Fruit fly (Drosophila melanogaster) whole organism, wandering third instar larva: ENCODE results near the gene Drsl1.

ENCODE experiments used
- Abd-B ChIP-seq: fragments of >200 bp; optimal IDR thresholded peaks from 2 replicates; lab custom pipeline; 2017; ENCODE audit warnings: missing biosample characterization, missing genetic modification characterization
- CG32264 ChIP-seq: fragments of 200-800 bp; sonication (Bioruptor generic); optimal IDR thresholded peaks from 2 replicates; lab custom pipeline; 2016; ENCODE audit warnings: missing biosample characterization, missing genetic modification characterization
- CG9705 ChIP-seq: fragments of 200-800 bp; sonication (Bioruptor generic); optimal IDR thresholded peaks from 2 replicates; lab custom pipeline; 2018; ENCODE audit warnings: missing biosample characterization, mild to moderate bottlenecking, missing genetic modification characterization
- CrebA ChIP-seq: fragments of 200-800 bp; sonication (Bioruptor generic); optimal IDR thresholded peaks from 2 replicates; lab custom pipeline; 2016; ENCODE audit warnings: missing biosample characterization, mild to moderate bottlenecking, missing genetic modification characterization, borderline replicate concordance
- Dfd ChIP-seq: fragments of >200 bp; optimal IDR thresholded peaks from 2 replicates; lab custom pipeline; 2017; ENCODE audit warnings: missing biosample characterization, missing genetic modification characterization
- Dif ChIP-seq: fragments of 200-275, 200-300 bp; sonication (Bioruptor generic); optimal IDR thresholded peaks from 2 replicates; lab custom pipeline; 2018; ENCODE audit warnings: missing biosample characterization, missing genetic modification characterization; ENCODE audit not compliant: partially characterized antibody
- GATAd ChIP-seq: sonication (Bioruptor generic); optimal IDR thresholded peaks from 2 replicates; lab custom pipeline; 2016; ENCODE audit warnings: missing biosample characterization, missing genetic modification characterization
- HLH106 ChIP-seq: fragments of 200-800 bp; optimal IDR thresholded peaks from 3 replicates; lab custom pipeline; 2019; ENCODE audit warnings: missing biosample characterization, mild to moderate bottlenecking, missing genetic modification characterization, moderate library complexity
- Hnf4 ChIP-seq: fragments of 200-800 bp; sonication (Bioruptor generic); optimal IDR thresholded peaks from 2 replicates; lab custom pipeline; 2016; ENCODE audit warnings: missing biosample characterization, mild to moderate bottlenecking, missing genetic modification characterization
- Hr78 ChIP-seq: fragments of >200 bp; optimal IDR thresholded peaks from 2 replicates; lab custom pipeline; 2017; ENCODE audit warnings: missing biosample characterization, missing genetic modification characterization
- Hr83 ChIP-seq: fragments of 200-300 bp; sonication (Bioruptor generic); optimal IDR thresholded peaks from 2 replicates; lab custom pipeline; 2016; ENCODE audit warnings: missing biosample characterization, mild to moderate bottlenecking, missing genetic modification characterization, moderate library complexity; ENCODE audit not compliant: poor library complexity, severe bottlenecking
- Jra ChIP-seq: sonication (Bioruptor generic); optimal IDR thresholded peaks from 2 replicates; lab custom pipeline; 2016; ENCODE audit warnings: missing biosample characterization, missing genetic modification characterization
- Mio ChIP-seq: sonication (Bioruptor generic); optimal IDR thresholded peaks from 2 replicates; lab custom pipeline; 2016; ENCODE audit warnings: missing biosample characterization, missing genetic modification characterization
- Myc ChIP-seq: fragments of >200 bp; optimal IDR thresholded peaks from 2 replicates; lab custom pipeline; 2017
- N ChIP-seq: fragments of >200 bp; optimal IDR thresholded peaks from 2 replicates; lab custom pipeline; 2018; ENCODE audit warnings: missing biosample characterization, missing external identifiers, missing genetic modification characterization
- OdsH ChIP-seq: fragments of 200-800 bp; sonication (Bioruptor generic); optimal IDR thresholded peaks from 2 replicates; lab custom pipeline; 2016; ENCODE audit warnings: missing biosample characterization, mild to moderate bottlenecking, missing genetic modification characterization
- Rel ChIP-seq, 2 experiments: fragments of 200-800 bp; sonication (Bioruptor generic) in 1 of 2; optimal IDR thresholded peaks; 2 replicates in 1 of 2; 3 replicates in 1 of 2; lab custom pipeline; 2016 to 2019; ENCODE audit warnings: mild to moderate bottlenecking in 2 of 2, missing biosample characterization in 2 of 2, missing genetic modification characterization in 2 of 2, moderate library complexity in 1 of 2
- Sp1 ChIP-seq: fragments of 200-800 bp; sonication (Bioruptor generic); optimal IDR thresholded peaks from 3 replicates; lab custom pipeline; 2019; ENCODE audit warnings: missing biosample characterization, mild to moderate bottlenecking, missing genetic modification characterization, moderate library complexity
- Vsx2 ChIP-seq: fragments of 200-300, 225-300 bp; sonication (Bioruptor generic); optimal IDR thresholded peaks from 2 replicates; lab custom pipeline; 2018; ENCODE audit warnings: missing biosample characterization, missing genetic modification characterization; ENCODE audit not compliant: partially characterized antibody
- br ChIP-seq: fragments of 200-800 bp; sonication (Bioruptor generic); optimal IDR thresholded peaks from 2 replicates; lab custom pipeline; 2016; ENCODE audit warnings: missing biosample characterization, missing genetic modification characterization
- brk ChIP-seq: fragments of 200-800 bp; sonication (Bioruptor generic); optimal IDR thresholded peaks from 2 replicates; lab custom pipeline; 2016; ENCODE audit warnings: missing biosample characterization, mild to moderate bottlenecking, missing genetic modification characterization
- dl ChIP-seq, 2 experiments: fragments of 175-275, 200-275 bp in 1 of 2; fragments of 200-275 bp in 1 of 2; sonication (Bioruptor generic); optimal IDR thresholded peaks; lab custom pipeline; 2018; ENCODE audit warnings: mild to moderate bottlenecking in 2 of 2, missing biosample characterization in 2 of 2, missing genetic modification characterization in 2 of 2, moderate library complexity in 2 of 2; ENCODE audit not compliant: partially characterized antibody in 2 of 2, insufficient read depth in 1 of 2
- dmrt93B ChIP-seq: fragments of 200-800 bp; sonication (Bioruptor generic); optimal IDR thresholded peaks from 2 replicates; lab custom pipeline; 2018; ENCODE audit warnings: missing biosample characterization, mild to moderate bottlenecking, missing genetic modification characterization
- dsf ChIP-seq: sonication (Bioruptor generic); optimal IDR thresholded peaks from 2 replicates; lab custom pipeline; 2016; ENCODE audit warnings: missing biosample characterization, missing genetic modification characterization, borderline replicate concordance
- ey ChIP-seq: fragments of 200-800 bp; sonication (Bioruptor generic); optimal IDR thresholded peaks from 2 replicates; lab custom pipeline; 2016; ENCODE audit warnings: missing biosample characterization, missing genetic modification characterization
- foxo ChIP-seq, 2 experiments: fragments of 200-800 bp; sonication (Bioruptor generic); optimal IDR thresholded peaks; 2 replicates in 1 of 2; 3 replicates in 1 of 2; lab custom pipeline; 2016 to 2017; ENCODE audit warnings: missing biosample characterization in 2 of 2, missing genetic modification characterization in 2 of 2
- fru ChIP-seq: fragments of 200-800 bp; sonication (Bioruptor generic); optimal IDR thresholded peaks from 3 replicates; lab custom pipeline; 2016; ENCODE audit warnings: missing biosample characterization, mild to moderate bottlenecking, missing genetic modification characterization
- h ChIP-seq: fragments of 200-800 bp; sonication (Bioruptor generic); optimal IDR thresholded peaks from 3 replicates; lab custom pipeline; 2016; ENCODE audit warnings: missing biosample characterization, mild to moderate bottlenecking, missing genetic modification characterization
- jim ChIP-seq: fragments of 175-275, 200-325 bp; sonication (Bioruptor generic); optimal IDR thresholded peaks from 2 replicates; lab custom pipeline; 2016; ENCODE audit warnings: missing biosample characterization, mild to moderate bottlenecking, missing genetic modification characterization
- lola ChIP-seq: fragments of >200 bp; optimal IDR thresholded peaks from 2 replicates; lab custom pipeline; 2017; ENCODE audit warnings: missing biosample characterization, missing genetic modification characterization
- pan ChIP-seq: fragments of >200 bp; optimal IDR thresholded peaks from 2 replicates; lab custom pipeline; 2017
- psq ChIP-seq: fragments of 200-800 bp; sonication (Bioruptor generic); optimal IDR thresholded peaks from 3 replicates; lab custom pipeline; 2017; ENCODE audit warnings: missing biosample characterization, mild to moderate bottlenecking, missing genetic modification characterization, moderate library complexity
- rgr ChIP-seq: fragments of 200-800 bp; sonication (Bioruptor generic); optimal IDR thresholded peaks from 3 replicates; lab custom pipeline; 2016; ENCODE audit warnings: missing biosample characterization, mild to moderate bottlenecking, missing genetic modification characterization
- sage ChIP-seq: fragments of 200-800 bp; sonication (Bioruptor generic); optimal IDR thresholded peaks from 2 replicates; lab custom pipeline; 2016; ENCODE audit warnings: missing biosample characterization, mild to moderate bottlenecking, missing genetic modification characterization
- sv ChIP-seq: fragments of 200-800 bp; sonication (Bioruptor generic); optimal IDR thresholded peaks from 3 replicates; lab custom pipeline; 2016; ENCODE audit warnings: missing biosample characterization, missing genetic modification characterization
- tai ChIP-seq: sonication (Bioruptor generic); optimal IDR thresholded peaks from 2 replicates; lab custom pipeline; 2016; ENCODE audit warnings: missing biosample characterization, missing genetic modification characterization
- usp ChIP-seq: fragments of >200 bp; optimal IDR thresholded peaks from 2 replicates; lab custom pipeline; 2017; ENCODE audit warnings: missing biosample characterization, missing genetic modification characterization
- woc ChIP-seq: sonication (Bioruptor generic); optimal IDR thresholded peaks from 2 replicates; lab custom pipeline; 2016; ENCODE audit warnings: missing biosample characterization, mild to moderate bottlenecking, missing genetic modification characterization

Gene Drsl1

DNA sequence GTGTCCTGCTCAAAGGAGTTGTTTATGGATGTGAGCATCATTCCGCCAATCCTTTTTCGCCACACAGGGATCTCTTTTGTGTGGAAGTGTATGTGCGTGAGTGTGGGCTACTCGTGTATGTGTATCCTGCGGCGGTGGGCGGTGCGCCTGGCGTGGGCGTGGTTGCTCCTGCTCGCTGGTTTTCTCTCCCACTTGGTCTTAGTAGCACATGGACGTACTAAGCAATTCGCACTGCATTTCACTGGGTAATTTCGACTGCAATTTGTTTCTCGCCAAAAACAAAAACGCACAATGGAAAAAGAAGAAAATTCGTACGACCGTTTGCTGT is 10.0 kb downstream of the Drsl1 start:
- TF ChIP-seq CrebA (GFP tag; lab: Kevin White, UChicago) = no peak
- no peak for TF ChIP-seq dsf (GFP tag; lab: Kevin White, UChicago)
- TF ChIP-seq Vsx2 = no peak
- TF ChIP-seq sv (GFP tag; lab: Kevin White, UChicago) = no peak
- TF ChIP-seq foxo (GFP tag; optimal IDR thresholded peaks at IDR 0.05; lab: Kevin White, UChicago) = no peak
- no peak for TF ChIP-seq Abd-B (GFP tag; lab: Kevin White, UChicago)
- TF ChIP-seq Mio (GFP tag; lab: Kevin White, UChicago) = no peak
- no peak for TF ChIP-seq ey (GFP tag; lab: Kevin White, UChicago)
- no peak for TF ChIP-seq jim (GFP tag; lab: Kevin White, UChicago)
- no peak for TF ChIP-seq tai (GFP tag; lab: Kevin White, UChicago)
- no peak for TF ChIP-seq woc (GFP tag; lab: Kevin White, UChicago)
- TF ChIP-seq OdsH (GFP tag; lab: Kevin White, UChicago) = no peak
- TF ChIP-seq CG32264 (GFP tag; lab: Kevin White, UChicago) = no peak
- TF ChIP-seq Jra = no peak
- no peak for TF ChIP-seq brk
- TF ChIP-seq Rel (GFP tag; optimal IDR thresholded peaks at IDR 0.05; lab: Kevin White, UChicago) = no peak
- TF ChIP-seq Rel (tag; optimal IDR thresholded peaks at IDR 0.05; lab: Kevin White, UChicago) = no peak
- no peak for TF ChIP-seq CG9705

dm6 chr3L:3319992-3320732 is 15.4 kb downstream of the Drsl1 start:
- TF ChIP-seq GATAd (GFP tag; lab: Kevin White, UChicago) (no peak), Hr78 (GFP tag; lab: Kevin White, UChicago) (no peak), CrebA (GFP tag; lab: Kevin White, UChicago) (no peak), h (no peak), N (no peak), Hr83 (GFP tag; lab: Kevin White, UChicago) (no peak), usp (no peak), CG32264 (GFP tag; lab: Kevin White, UChicago) (no peak), rgr (GFP tag; lab: Kevin White, UChicago) (peak; percentile 29), Jra (peak; percentile 1), br (GFP tag; lab: Kevin White, UChicago) (peak; percentile 28), Abd-B (GFP tag; lab: Kevin White, UChicago) (no peak), Dif (GFP tag; lab: Kevin White, UChicago) (no peak), Rel (GFP tag; optimal IDR thresholded peaks at IDR 0.05; lab: Kevin White, UChicago) (no peak), Rel (tag; optimal IDR thresholded peaks at IDR 0.05; lab: Kevin White, UChicago) (peak; percentile 87), Dfd (GFP tag; lab: Kevin White, UChicago) (no peak), Mio (GFP tag; lab: Kevin White, UChicago) (no peak), foxo (GFP tag; optimal IDR thresholded peaks at IDR 0.05; lab: Kevin White, UChicago) (peak in 1 of 2 experiments; percentile 5), Sp1 (GFP tag; lab: Kevin White, UChicago) (peak; percentile 1), HLH106 (no peak), sage (GFP tag; lab: Kevin White, UChicago) (no peak), fru (GFP tag; lab: Kevin White, UChicago) (no peak)

DNA sequence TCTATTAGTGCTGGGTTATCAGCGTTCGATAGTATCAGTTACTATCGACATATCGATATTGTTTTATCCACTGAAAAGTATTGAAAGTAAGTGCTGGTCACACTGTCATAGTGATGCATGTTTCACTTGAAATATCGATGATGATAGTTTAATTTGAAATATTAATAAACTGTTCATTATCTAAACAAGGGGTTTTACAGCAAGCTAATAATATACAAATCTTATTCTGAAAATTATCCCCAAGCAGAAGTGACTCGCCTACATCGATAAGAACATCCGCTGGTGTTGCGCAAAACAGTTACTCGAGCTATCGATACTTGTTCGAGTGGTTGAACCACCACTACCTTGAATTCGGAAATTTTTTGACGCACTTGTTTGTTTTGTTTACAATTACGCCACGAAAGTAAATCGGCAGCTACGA is 16.4 kb downstream of the Drsl1 start, which contains the start of the genes PIG-C, CG12016 and Dpm2:
PIG-C (minus strand) TSS at position 10 of the 421 bp plus-strand sequence.
CG12016 (plus strand) TSS at position 333 of the 421 bp plus-strand sequence.
Dpm2 (plus strand) TSS at position 333 of the 421 bp plus-strand sequence.
- no peak for TF ChIP-seq dl (GFP tag; optimal IDR thresholded peaks at IDR 0.05; lab: Kevin White, UChicago; ENCODE audit: insufficient read depth in 1 of 2, partially characterized antibody in 2 of 2)
- no peak for TF ChIP-seq Abd-B (GFP tag; lab: Kevin White, UChicago)
- no peak for TF ChIP-seq tai (GFP tag; lab: Kevin White, UChicago)
- peak; percentile 94 for TF ChIP-seq woc (GFP tag; lab: Kevin White, UChicago)
- no peak for TF ChIP-seq usp
- no peak for TF ChIP-seq Vsx2
- no peak for TF ChIP-seq sage (GFP tag; lab: Kevin White, UChicago)
- no peak for TF ChIP-seq Dfd (GFP tag; lab: Kevin White, UChicago)
- peak in 1 of 2 experiments; percentile 80 for TF ChIP-seq foxo (GFP tag; optimal IDR thresholded peaks at IDR 0.05; lab: Kevin White, UChicago)
- peak; percentile 77 for TF ChIP-seq rgr (GFP tag; lab: Kevin White, UChicago)
- TF ChIP-seq CG9705 = peak; percentile 64
- peak; percentile 1 for TF ChIP-seq Mio (GFP tag; lab: Kevin White, UChicago)
- peak; percentile 59 for TF ChIP-seq sv (GFP tag; lab: Kevin White, UChicago)
- peak; percentile 61 for TF ChIP-seq Sp1 (GFP tag; lab: Kevin White, UChicago)
- no peak for TF ChIP-seq brk
- peak; percentile 84 for TF ChIP-seq Jra
- TF ChIP-seq CrebA (GFP tag; lab: Kevin White, UChicago) = no peak
- TF ChIP-seq Dif (GFP tag; lab: Kevin White, UChicago) = no peak
- TF ChIP-seq N = no peak
- no peak for TF ChIP-seq lola (GFP tag; lab: Kevin White, UChicago)
- no peak for TF ChIP-seq Rel (GFP tag; optimal IDR thresholded peaks at IDR 0.05; lab: Kevin White, UChicago)
- peak; percentile 63 for TF ChIP-seq Rel (tag; optimal IDR thresholded peaks at IDR 0.05; lab: Kevin White, UChicago)
- peak; percentile 53 for TF ChIP-seq CG32264 (GFP tag; lab: Kevin White, UChicago)
- no peak for TF ChIP-seq dmrt93B (GFP tag; lab: Kevin White, UChicago)
- TF ChIP-seq h = no peak
- no peak for TF ChIP-seq pan (lab: Kevin White, UChicago)
- TF ChIP-seq dsf (GFP tag; lab: Kevin White, UChicago) = peak; percentile 27
- peak; percentile 84 for TF ChIP-seq Hnf4 (GFP tag; lab: Kevin White, UChicago)
- peak; percentile 52 for TF ChIP-seq Myc (lab: Kevin White, UChicago)
- TF ChIP-seq HLH106 = peak; percentile 77
- no peak for TF ChIP-seq jim (GFP tag; lab: Kevin White, UChicago)
- TF ChIP-seq Hr83 (GFP tag; lab: Kevin White, UChicago) = peak; percentile 18
- no peak for TF ChIP-seq GATAd (GFP tag; lab: Kevin White, UChicago)
- peak; percentile 47 for TF ChIP-seq psq (GFP tag; lab: Kevin White, UChicago)
- no peak for TF ChIP-seq Hr78 (GFP tag; lab: Kevin White, UChicago)
- TF ChIP-seq br (GFP tag; lab: Kevin White, UChicago) = peak; percentile 74
- peak; percentile 70 for TF ChIP-seq ey (GFP tag; lab: Kevin White, UChicago)
